Worm (Caenorhabditis elegans) whole organism, midembryonic: Measurements from ENCODE around the gene Y48C3A.18.

Experiments
- T22C8.4 ChIP-seq: fragments of 200-800 bp; sonication (Bioruptor generic); IDR thresholded peaks from 2 replicates; pipeline ENCODE4 v1.3.6; 2022; ENCODE audit warnings: missing genetic modification characterization, missing compliant biosample characterization
- ref-1 ChIP-seq: fragments of 200-800 bp; sonication (Bioruptor generic); conservative IDR thresholded peaks from 2 replicates; pipeline ENCODE4 v1.3.6; 2022; ENCODE audit warnings: missing genetic modification reagents, missing genetic modification characterization, missing compliant biosample characterization
- tab-1 ChIP-seq: fragments of 200-800 bp; sonication (Bioruptor generic); IDR thresholded peaks from 2 replicates; pipeline ENCODE4 v1.3.6; 2022; ENCODE audit warnings: missing genetic modification characterization, missing compliant biosample characterization
- ztf-29 ChIP-seq: fragments of 200-800 bp; sonication (Bioruptor generic); IDR thresholded peaks from 2 replicates; pipeline ENCODE4 v1.3.6; 2022; ENCODE audit warnings: missing genetic modification reagents, missing genetic modification characterization, missing compliant biosample characterization

ce11 chrII:13414554-13415057 lies 2.2 kb downstream of the Y48C3A.18 start, which contains the start of gene Y48E1C.1:
- TF ChIP-seq T22C8.4: no peak
- no peak for TF ChIP-seq tab-1 (GFP tag; lab: Robert Waterston, UW)
- TF ChIP-seq ztf-29 (GFP tag; lab: Robert Waterston, UW): no peak
- TF ChIP-seq ref-1 (GFP tag; lab: Robert Waterston, UW): no peak
